Fruit fly (Drosophila melanogaster) whole organism, prepupa: ENCODE results near the gene Cyt-c-p.
A peak's percentile ranks its signal among the peaks of the same experiment; 100 is the strongest.

Experiments used
- Blimp-1 ChIP-seq: fragments of 200-800 bp; sonication (Bioruptor generic); optimal IDR thresholded peaks from 3 replicates; lab custom pipeline; 2017; ENCODE audit warnings: missing biosample characterization, missing genetic modification characterization, mild to moderate bottlenecking, moderate library complexity, missing genetic modification reagents
- CG10631 ChIP-seq: fragments of 200-800 bp; sonication (Bioruptor generic); optimal IDR thresholded peaks from 2 replicates; lab custom pipeline; 2016; ENCODE audit warnings: missing biosample characterization, missing genetic modification characterization
- CG11294 ChIP-seq: fragments of 200-800 bp; sonication (Bioruptor generic); IDR thresholded peaks from 2 replicates; pipeline ENCODE4 v1.3.6; 2022; ENCODE audit warnings: missing biosample characterization, missing genetic modification characterization
- CG11762 ChIP-seq: fragments of 200-800 bp; sonication (Bioruptor generic); optimal IDR thresholded peaks from 3 replicates; lab custom pipeline; 2016; ENCODE audit warnings: missing biosample characterization, missing genetic modification characterization; ENCODE audit not compliant: insufficient read depth
- CG11902 ChIP-seq: fragments of 200-800 bp; sonication (Bioruptor generic); optimal IDR thresholded peaks from 3 replicates; lab custom pipeline; 2016; ENCODE audit warnings: missing biosample characterization, missing genetic modification characterization
- CG15336 ChIP-seq: fragments of 200-800 bp; sonication (Bioruptor generic); IDR thresholded peaks from 2 replicates; pipeline ENCODE4 v1.3.6; 2022; ENCODE audit warnings: missing biosample characterization, missing genetic modification characterization
- CG1621 ChIP-seq: fragments of 200-800 bp; sonication (Bioruptor generic); optimal IDR thresholded peaks from 3 replicates; lab custom pipeline; 2018; ENCODE audit warnings: missing biosample characterization, mild to moderate bottlenecking, missing genetic modification characterization
- CG16779 ChIP-seq: fragments of 200-800 bp; sonication (Bioruptor generic); optimal IDR thresholded peaks from 3 replicates; lab custom pipeline; 2017; ENCODE audit warnings: missing biosample characterization, mild to moderate bottlenecking, missing genetic modification characterization
- CG3032 ChIP-seq: fragments of 200-800 bp; optimal IDR thresholded peaks from 2 replicates; lab custom pipeline; 2019; ENCODE audit warnings: missing biosample characterization, mild to moderate bottlenecking, missing genetic modification characterization, moderate library complexity
- CG31627 ChIP-seq: fragments of 200-800 bp; sonication (Bioruptor generic); optimal IDR thresholded peaks from 3 replicates; lab custom pipeline; 2016; ENCODE audit warnings: missing biosample characterization, missing genetic modification characterization
- CG32006 ChIP-seq: fragments of 200-800 bp; sonication (Bioruptor generic); optimal IDR thresholded peaks from 3 replicates; lab custom pipeline; 2017; ENCODE audit warnings: missing biosample characterization, mild to moderate bottlenecking, missing genetic modification characterization
- CG34406 ChIP-seq: fragments of 200-800 bp; sonication (Bioruptor generic); optimal IDR thresholded peaks from 3 replicates; lab custom pipeline; 2016; ENCODE audit warnings: missing biosample characterization, missing genetic modification characterization
- CG6163 ChIP-seq: fragments of 200-800 bp; sonication (Bioruptor generic); IDR thresholded peaks from 3 replicates; pipeline ENCODE4 v1.3.6; 2022; ENCODE audit warnings: missing biosample characterization, missing genetic modification characterization
- CG6808 ChIP-seq: fragments of 200-800 bp; sonication (Bioruptor generic); optimal IDR thresholded peaks from 3 replicates; lab custom pipeline; 2017; ENCODE audit warnings: missing biosample characterization, missing genetic modification characterization, mild to moderate bottlenecking, moderate library complexity, missing genetic modification reagents
- CG6854 ChIP-seq: fragments of 200-800 bp; sonication (Bioruptor generic); optimal IDR thresholded peaks from 2 replicates; lab custom pipeline; 2017; ENCODE audit warnings: missing biosample characterization, mild to moderate bottlenecking, missing genetic modification characterization
- CG7368 ChIP-seq: fragments of 200-800 bp; sonication (Bioruptor generic); optimal IDR thresholded peaks from 3 replicates; lab custom pipeline; 2016; ENCODE audit warnings: missing biosample characterization, missing genetic modification characterization
- CG8119 ChIP-seq: fragments of 200-800 bp; sonication (Bioruptor generic); IDR thresholded peaks from 3 replicates; pipeline ENCODE4 v1.3.6; 2022; ENCODE audit warnings: missing biosample characterization, missing genetic modification characterization
- CG8319 ChIP-seq: fragments of 200-800 bp; sonication (Bioruptor generic); optimal IDR thresholded peaks from 3 replicates; lab custom pipeline; 2016; ENCODE audit warnings: missing biosample characterization, missing genetic modification characterization
- Eip78C ChIP-seq: fragments of 200-800 bp; sonication (Bioruptor generic); peaks from one replicate; lab custom pipeline; 2016; ENCODE audit warnings: missing biosample characterization, missing genetic modification characterization
- Eip93F ChIP-seq: fragments of 200-800 bp; sonication (Bioruptor generic); optimal IDR thresholded peaks from 2 replicates; lab custom pipeline; 2016; ENCODE audit warnings: missing biosample characterization, mild to moderate bottlenecking, missing genetic modification characterization
- Ets96B ChIP-seq: fragments of 200-800 bp; optimal IDR thresholded peaks from 2 replicates; lab custom pipeline; 2019; ENCODE audit warnings: missing biosample characterization, mild to moderate bottlenecking, missing genetic modification characterization, moderate library complexity
- Gug ChIP-seq: fragments of 200-800 bp; sonication (Bioruptor generic); IDR thresholded peaks from 2 replicates; pipeline ENCODE4 v1.3.6; 2022; ENCODE audit warnings: missing biosample characterization, missing genetic modification characterization
- Hr38 ChIP-seq: sonication (Bioruptor generic); optimal IDR thresholded peaks from 2 replicates; lab custom pipeline; 2016; ENCODE audit warnings: missing biosample characterization, missing genetic modification characterization
- Hr39 ChIP-seq: fragments of 200-800 bp; sonication (Bioruptor generic); optimal IDR thresholded peaks from 2 replicates; lab custom pipeline; 2016; ENCODE audit warnings: missing biosample characterization, missing genetic modification characterization
- Hr4 ChIP-seq: fragments of 200-800 bp; sonication (Bioruptor generic); optimal IDR thresholded peaks from 3 replicates; lab custom pipeline; 2016; ENCODE audit warnings: missing biosample characterization, missing genetic modification characterization
- Lpt ChIP-seq: fragments of 200-800 bp; sonication (Bioruptor generic); optimal IDR thresholded peaks from 3 replicates; lab custom pipeline; 2016; ENCODE audit warnings: missing biosample characterization, missing genetic modification characterization
- Met ChIP-seq: fragments of 200-800 bp; sonication (Bioruptor generic); optimal IDR thresholded peaks from 3 replicates; lab custom pipeline; 2016; ENCODE audit warnings: missing biosample characterization, missing genetic modification characterization
- OdsH ChIP-seq: fragments of 200-800 bp; sonication (Bioruptor generic); optimal IDR thresholded peaks from 3 replicates; lab custom pipeline; 2016; ENCODE audit warnings: missing biosample characterization, missing genetic modification characterization
- Smox ChIP-seq: fragments of 200-800 bp; sonication (Bioruptor generic); optimal IDR thresholded peaks from 3 replicates; lab custom pipeline; 2016; ENCODE audit warnings: missing biosample characterization, missing genetic modification characterization
- Sox102F ChIP-seq: fragments of 200-800 bp; sonication (Bioruptor generic); optimal IDR thresholded peaks from 2 replicates; lab custom pipeline; 2016; ENCODE audit warnings: missing biosample characterization, mild to moderate bottlenecking, missing genetic modification characterization
- Sox14 ChIP-seq: fragments of 200-800 bp; sonication (Bioruptor generic); optimal IDR thresholded peaks from 3 replicates; lab custom pipeline; 2016; ENCODE audit warnings: missing biosample characterization, missing genetic modification characterization
- Sox15 ChIP-seq: fragments of 200-800 bp; sonication (Bioruptor generic); optimal IDR thresholded peaks from 3 replicates; lab custom pipeline; 2016; ENCODE audit warnings: missing biosample characterization, missing genetic modification characterization
- achi ChIP-seq: fragments of 200-800 bp; sonication (Bioruptor generic); optimal IDR thresholded peaks from 3 replicates; lab custom pipeline; 2016; ENCODE audit warnings: missing biosample characterization, missing genetic modification characterization
- acj6 ChIP-seq: fragments of 200-800 bp; sonication (Bioruptor generic); optimal IDR thresholded peaks from 3 replicates; lab custom pipeline; 2016; ENCODE audit warnings: missing biosample characterization, missing genetic modification characterization
- cyc ChIP-seq: fragments of 200-800 bp; sonication (Bioruptor generic); optimal IDR thresholded peaks from 3 replicates; lab custom pipeline; 2016; ENCODE audit warnings: missing biosample characterization, missing genetic modification characterization
- dac ChIP-seq: fragments of 200-800 bp; sonication (Bioruptor generic); optimal IDR thresholded peaks from 2 replicates; lab custom pipeline; 2017; ENCODE audit warnings: missing biosample characterization, mild to moderate bottlenecking, missing genetic modification characterization
- dsx ChIP-seq: fragments of 200-800 bp; optimal IDR thresholded peaks from 3 replicates; lab custom pipeline; 2019; ENCODE audit warnings: missing biosample characterization, mild to moderate bottlenecking, missing genetic modification characterization, moderate library complexity; ENCODE audit not compliant: poor library complexity, severe bottlenecking
- esn ChIP-seq: fragments of 200-800 bp; sonication (Bioruptor generic); optimal IDR thresholded peaks from 2 replicates; lab custom pipeline; 2016; ENCODE audit warnings: missing biosample characterization, mild to moderate bottlenecking, missing genetic modification characterization, moderate library complexity
- fkh ChIP-seq: fragments of 200-800 bp; sonication (Bioruptor generic); optimal IDR thresholded peaks from 3 replicates; lab custom pipeline; 2017; ENCODE audit warnings: missing biosample characterization, mild to moderate bottlenecking, missing genetic modification characterization, moderate library complexity
- pdm3 ChIP-seq: fragments of 200-800 bp; sonication (Bioruptor generic); optimal IDR thresholded peaks from 3 replicates; lab custom pipeline; 2016; ENCODE audit warnings: missing biosample characterization, missing genetic modification characterization
- spab ChIP-seq: fragments of 200-800 bp; sonication (Bioruptor generic); optimal IDR thresholded peaks from 2 replicates; lab custom pipeline; 2017; ENCODE audit warnings: missing biosample characterization, mild to moderate bottlenecking, missing genetic modification characterization, missing genetic modification reagents
- ss ChIP-seq, 2 experiments: fragments of 200-800 bp; sonication (Bioruptor generic); optimal IDR thresholded peaks; 2 replicates in 1 of 2; 3 replicates in 1 of 2; lab custom pipeline; 2017 to 2018; ENCODE audit warnings: mild to moderate bottlenecking in 2 of 2, missing biosample characterization in 2 of 2, missing genetic modification characterization in 2 of 2, moderate library complexity in 1 of 2
- svp ChIP-seq: fragments of 200-800 bp; sonication (Bioruptor generic); peaks from one replicate; lab custom pipeline; 2016; ENCODE audit warnings: missing biosample characterization, missing genetic modification characterization
- topi ChIP-seq: fragments of 200-800 bp; sonication (Bioruptor generic); optimal IDR thresholded peaks from 3 replicates; lab custom pipeline; 2016; ENCODE audit warnings: missing biosample characterization, missing genetic modification characterization
- vri ChIP-seq: fragments of 200-800 bp; sonication (Bioruptor generic); optimal IDR thresholded peaks from 3 replicates; lab custom pipeline; 2016; ENCODE audit warnings: missing biosample characterization, mild to moderate bottlenecking, missing genetic modification characterization

The Cyt-c-p gene

dm6 chr2L:16687863-16688262 is 31.9 kb upstream of the Cyt-c-p start (continued):
- TF ChIP-seq CG8119 (GFP tag; lab: Robert Waterston, UW) = peak; percentile 87
- TF ChIP-seq CG31627 = no peak
- peak; percentile 72 for TF ChIP-seq pdm3 (GFP tag; lab: Kevin White, UChicago)
- no peak for TF ChIP-seq Sox15 (GFP tag; lab: Kevin White, UChicago)
- TF ChIP-seq topi (GFP tag; lab: Kevin White, UChicago) = peak; percentile 25
- TF ChIP-seq esn = peak; percentile 32
- no peak for TF ChIP-seq CG8319 (GFP tag; lab: Kevin White, UChicago)
- TF ChIP-seq Hr4 = peak; percentile 77
- TF ChIP-seq Eip93F (GFP tag; lab: Kevin White, UChicago) = no peak
- peak; percentile 52 for TF ChIP-seq CG34406 (GFP tag; lab: Kevin White, UChicago)
- no peak for TF ChIP-seq Sox102F (GFP tag; lab: Kevin White, UChicago)
- TF ChIP-seq CG6808 (GFP tag; lab: Kevin White, UChicago) = peak; percentile 76
- TF ChIP-seq acj6 (GFP tag; lab: Kevin White, UChicago) = peak; percentile 71
- peak; percentile 82 for TF ChIP-seq CG15336
- TF ChIP-seq CG1621 (tag; lab: Kevin White, UChicago) = peak; percentile 47
- TF ChIP-seq dac (GFP tag; lab: Kevin White, UChicago) = no peak
- TF ChIP-seq Hr39 (GFP tag; lab: Kevin White, UChicago) = no peak
- TF ChIP-seq OdsH (GFP tag; lab: Kevin White, UChicago) = peak; percentile 63
- peak; percentile 62 for TF ChIP-seq spab (GFP tag; lab: Kevin White, UChicago)
- no peak for TF ChIP-seq CG11902 (GFP tag; lab: Kevin White, UChicago)
- 0 out of 2 replicates have a peak, but pooled peaks have one; percentile 14 for TF ChIP-seq CG11294 (GFP tag; lab: Robert Waterston, UW)
- TF ChIP-seq svp (GFP tag; lab: Kevin White, UChicago) = no peak
- TF ChIP-seq CG6163 (GFP tag; lab: Robert Waterston, UW) = peak; percentile 47; the same call in 2 of the 3 replicates
- no peak for TF ChIP-seq vri (GFP tag; lab: Kevin White, UChicago)

- TF ChIP-seq acj6 (GFP tag; lab: Kevin White, UChicago) = peak; percentile 58
- peak; percentile 93 for TF ChIP-seq Eip78C (GFP tag; lab: Kevin White, UChicago)
- TF ChIP-seq OdsH (GFP tag; lab: Kevin White, UChicago) = peak; percentile 64
- 0 out of 3 replicates have a peak, but pooled peaks have one; percentile 32 for TF ChIP-seq CG8119 (GFP tag; lab: Robert Waterston, UW)
- peak; percentile 2 for TF ChIP-seq Sox15 (GFP tag; lab: Kevin White, UChicago)
- TF ChIP-seq Hr4 = peak; percentile 39
- TF ChIP-seq Eip93F (GFP tag; lab: Kevin White, UChicago) = no peak
- no peak for TF ChIP-seq Gug (GFP tag; lab: Robert Waterston, UW)
- no peak for TF ChIP-seq Blimp-1 (GFP tag; lab: Kevin White, UChicago)
- peak; percentile 39 to 42 for TF ChIP-seq ss (GFP tag; optimal IDR thresholded peaks at IDR 0.05; lab: Kevin White, UChicago)
- TF ChIP-seq Lpt (GFP tag; lab: Kevin White, UChicago) = peak; percentile 22
- peak; percentile 28 for TF ChIP-seq CG7368
- TF ChIP-seq CG8319 (GFP tag; lab: Kevin White, UChicago) = no peak
- peak; percentile 58 for TF ChIP-seq vri (GFP tag; lab: Kevin White, UChicago)
- peak; percentile 44 for TF ChIP-seq Met (GFP tag; lab: Kevin White, UChicago)
- peak; percentile 54 for TF ChIP-seq pdm3 (GFP tag; lab: Kevin White, UChicago)
- no peak for TF ChIP-seq dac (GFP tag; lab: Kevin White, UChicago)
- TF ChIP-seq CG32006 (GFP tag; lab: Kevin White, UChicago) = peak; percentile 73
- no peak for TF ChIP-seq spab (GFP tag; lab: Kevin White, UChicago)
- TF ChIP-seq CG11294 (GFP tag; lab: Robert Waterston, UW) = no peak
- peak; percentile 9 for TF ChIP-seq CG3032 (tag; lab: Kevin White, UChicago)
- TF ChIP-seq Smox (GFP tag; lab: Kevin White, UChicago) = peak; percentile 71
- no peak for TF ChIP-seq CG6854 (GFP tag; lab: Kevin White, UChicago)
- peak; percentile 6 for TF ChIP-seq CG16779 (tag; lab: Kevin White, UChicago)
- no peak for TF ChIP-seq CG11762 (GFP tag; lab: Kevin White, UChicago)
- TF ChIP-seq Ets96B = peak; percentile 68
- TF ChIP-seq achi (GFP tag; lab: Kevin White, UChicago) = peak; percentile 43
- TF ChIP-seq CG15336 = peak; percentile 47
- peak; percentile 53 for TF ChIP-seq CG34406 (GFP tag; lab: Kevin White, UChicago)
- no peak for TF ChIP-seq CG1621 (tag; lab: Kevin White, UChicago)
- no peak for TF ChIP-seq svp (GFP tag; lab: Kevin White, UChicago)
- TF ChIP-seq CG10631 (GFP tag; lab: Kevin White, UChicago) = peak; percentile 52
- peak; percentile 73 for TF ChIP-seq Sox14
- no peak for TF ChIP-seq fkh (GFP tag; lab: Kevin White, UChicago)
- peak; percentile 25; the same call in 1 of the 3 replicates for TF ChIP-seq CG6163 (GFP tag; lab: Robert Waterston, UW)
- no peak for TF ChIP-seq Hr38 (GFP tag; lab: Kevin White, UChicago)
- no peak for TF ChIP-seq dsx
- peak; percentile 49 for TF ChIP-seq cyc
These were observed 29.7 kb upstream of the Cyt-c-p start for dm6 chr2L:16689800-16690618.
